Fruit fly (Drosophila melanogaster) whole organism, adult: ENCODE data around the gene Cp38.

Source experiments
- CG11617 ChIP-seq: fragments of 200-800 bp; sonication (Bioruptor generic); optimal IDR thresholded peaks from 2 replicates; lab custom pipeline; 2017; ENCODE audit warnings: mild to moderate bottlenecking, missing biosample characterization, missing genetic modification reagents, missing genetic modification characterization
- bab1 ChIP-seq: fragments of 200-800 bp; sonication (Bioruptor generic); optimal IDR thresholded peaks from 3 replicates; lab custom pipeline; 2019; ENCODE audit warnings: missing biosample characterization, mild to moderate bottlenecking, missing genetic modification characterization, moderate library complexity
- kay ChIP-seq: fragments of 200-800 bp; sonication (Bioruptor generic); peaks from one replicate; lab custom pipeline; 2016; ENCODE audit warnings: missing biosample characterization, missing genetic modification characterization, borderline replicate concordance

- no peak for TF ChIP-seq CG11617
- no peak for TF ChIP-seq kay (GFP tag; lab: Kevin White, UChicago)
- no peak for TF ChIP-seq bab1 (GFP tag; lab: Kevin White, UChicago)
Measured at dm6 chrX:8448171-8448570, 33.5 kb upstream of the Cp38 start.
